Worm (Caenorhabditis elegans) whole organism, young adult: ENCODE results near the gene enu-3.2.

ENCODE experiments used
- C17E4.6 ChIP-seq: fragments of 200-800 bp; sonication (Bioruptor generic); IDR thresholded peaks from 2 replicates; pipeline ENCODE4 v1.3.6; 2022; ENCODE audit warnings: missing genetic modification reagents, missing genetic modification characterization, missing compliant biosample characterization
- D2030.7 ChIP-seq: fragments of 200-800 bp; sonication (Bioruptor generic); IDR thresholded peaks from 2 replicates; pipeline ENCODE4 v1.3.6; 2022; ENCODE audit warnings: missing genetic modification reagents, missing genetic modification characterization, missing compliant biosample characterization
- F33H1.4 ChIP-seq: fragments of 200-800 bp; sonication (Bioruptor generic); IDR thresholded peaks from 2 replicates; pipeline ENCODE4 v1.3.6; 2022; ENCODE audit warnings: missing genetic modification reagents, missing genetic modification characterization, missing compliant biosample characterization
- F57A8.1 ChIP-seq: fragments of 200-800 bp; sonication (Bioruptor generic); optimal IDR thresholded peaks from 2 replicates; lab custom pipeline; 2018; ENCODE audit warnings: mild to moderate bottlenecking, missing genetic modification characterization, moderate library complexity, missing compliant biosample characterization
- Y56A3A.18 ChIP-seq: fragments of 200-800 bp; sonication (Bioruptor generic); IDR thresholded peaks from 2 replicates; pipeline ENCODE4 v1.3.6; 2022; ENCODE audit warnings: missing genetic modification reagents, missing genetic modification characterization, missing compliant biosample characterization
- aptf-2 ChIP-seq: fragments of 200-800 bp; sonication (Bioruptor generic); conservative IDR thresholded peaks from 2 replicates; pipeline ENCODE4 v1.3.6; 2022; ENCODE audit warnings: missing genetic modification reagents, missing genetic modification characterization, missing compliant biosample characterization
- attf-5 ChIP-seq: fragments of 200-800 bp; sonication (Bioruptor generic); optimal IDR thresholded peaks from 2 replicates; lab custom pipeline; 2018; ENCODE audit warnings: mild to moderate bottlenecking, missing genetic modification characterization, missing compliant biosample characterization
- bed-2 ChIP-seq: fragments of 200-800 bp; sonication (Bioruptor generic); IDR thresholded peaks from 2 replicates; pipeline ENCODE4 v1.3.6; 2022; ENCODE audit warnings: missing genetic modification reagents, missing genetic modification characterization, missing compliant biosample characterization
- ceh-79 ChIP-seq: sonication (generic microtip); optimal IDR thresholded peaks from 2 replicates; lab custom pipeline; 2017; ENCODE audit warnings: mild to moderate bottlenecking, missing genetic modification characterization, missing compliant biosample characterization
- dpl-1 ChIP-seq: fragments of 150-350 bp; optimal IDR thresholded peaks from 2 replicates; lab custom pipeline; 2014; ENCODE audit warnings: missing biosample characterization, missing genetic modification reagents, missing genetic modification characterization
- efl-1 ChIP-seq: fragments of 150-350 bp; optimal IDR thresholded peaks from 2 replicates; lab custom pipeline; 2014; ENCODE audit warnings: missing biosample characterization, missing genetic modification reagents, missing genetic modification characterization
- ekl-4 ChIP-seq: fragments of 200-800 bp; sonication (Bioruptor generic); IDR thresholded peaks from 2 replicates; pipeline ENCODE4 v1.3.6; 2022; ENCODE audit warnings: missing genetic modification reagents, missing genetic modification characterization, missing compliant biosample characterization
- gei-17 ChIP-seq: fragments of 200-800 bp; sonication (Bioruptor generic); optimal IDR thresholded peaks from 2 replicates; lab custom pipeline; 2018; ENCODE audit warnings: mild to moderate bottlenecking, missing genetic modification characterization, missing compliant biosample characterization
- him-1 ChIP-seq: sonication (generic microtip); optimal IDR thresholded peaks from 2 replicates; lab custom pipeline; 2016; ENCODE audit warnings: missing genotype, missing genetic modification reagents, missing genetic modification characterization, missing compliant biosample characterization
- hlh-12 ChIP-seq: sonication (generic microtip); optimal IDR thresholded peaks from 2 replicates; lab custom pipeline; 2016; ENCODE audit warnings: missing genetic modification characterization, missing compliant biosample characterization
- hmg-1.2 ChIP-seq: fragments of 200-800 bp; sonication (Bioruptor generic); IDR thresholded peaks from 2 replicates; pipeline ENCODE4 v1.3.6; 2022; ENCODE audit warnings: missing genetic modification reagents, missing genetic modification characterization, missing compliant biosample characterization
- lag-1 ChIP-seq: fragments of 200-800 bp; sonication (Bioruptor generic); IDR thresholded peaks from 2 replicates; pipeline ENCODE4 v1.3.6; 2022; ENCODE audit warnings: missing genetic modification reagents, missing genetic modification characterization, missing compliant biosample characterization
- let-526 ChIP-seq: fragments of 200-800 bp; sonication (Bioruptor generic); IDR thresholded peaks from 2 replicates; pipeline ENCODE4 v1.3.6; 2022; ENCODE audit warnings: missing genetic modification reagents, missing genetic modification characterization, missing compliant biosample characterization
- lin-26 ChIP-seq: fragments of 200-800 bp; sonication (Bioruptor generic); IDR thresholded peaks from 2 replicates; pipeline ENCODE4 v1.3.6; 2022; ENCODE audit warnings: missing genetic modification reagents, missing genetic modification characterization, missing compliant biosample characterization
- lin-35 ChIP-seq, 3 experiments: fragments of 150-350 bp in 2 of 3; sonication (generic microtip) in 1 of 3; optimal IDR thresholded peaks; 2 replicates each; lab custom pipeline; 2014 to 2018; ENCODE audit warnings: missing biosample characterization in 3 of 3, missing genetic modification characterization in 3 of 3, missing genetic modification reagents in 3 of 3
- lin-54 ChIP-seq: fragments of 200-800 bp; sonication (Bioruptor generic); optimal IDR thresholded peaks from 2 replicates; lab custom pipeline; 2018; ENCODE audit warnings: mild to moderate bottlenecking, missing genetic modification characterization, missing compliant biosample characterization
- lsl-1 ChIP-seq: fragments of 200-800 bp; sonication (Bioruptor generic); optimal IDR thresholded peaks from 2 replicates; lab custom pipeline; 2018; ENCODE audit warnings: mild to moderate bottlenecking, missing genetic modification characterization, moderate library complexity, missing compliant biosample characterization
- madf-6 ChIP-seq: fragments of 200-800 bp; sonication (Bioruptor generic); IDR thresholded peaks from 2 replicates; pipeline ENCODE4 v1.3.6; 2022; ENCODE audit warnings: missing genetic modification reagents, missing genetic modification characterization, missing compliant biosample characterization
- madf-8 ChIP-seq: fragments of 200-800 bp; sonication (Bioruptor generic); conservative IDR thresholded peaks from 2 replicates; pipeline ENCODE4 v1.3.6; 2022; ENCODE audit warnings: missing genetic modification reagents, missing genetic modification characterization, missing compliant biosample characterization
- nfya-1 ChIP-seq: sonication (generic microtip); optimal IDR thresholded peaks from 2 replicates; lab custom pipeline; 2017; ENCODE audit warnings: antibody characterized with exemption, missing compliant biosample characterization, missing genetic modification characterization, borderline replicate concordance; ENCODE audit not compliant: insufficient read depth
- nfya-2 ChIP-seq: fragments of 200-800 bp; sonication (Bioruptor generic); IDR thresholded peaks from 2 replicates; pipeline ENCODE4 v1.3.6; 2022; ENCODE audit warnings: missing genetic modification reagents, missing genetic modification characterization, missing compliant biosample characterization
- pbrm-1 ChIP-seq: fragments of 200-800 bp; sonication (Bioruptor generic); IDR thresholded peaks from 2 replicates; pipeline ENCODE4 v1.3.6; 2022; ENCODE audit warnings: missing genetic modification reagents, missing genetic modification characterization, missing compliant biosample characterization
- rcor-1 ChIP-seq: fragments of 200-800 bp; sonication (Bioruptor generic); IDR thresholded peaks from 2 replicates; pipeline ENCODE4 v1.3.6; 2022; ENCODE audit warnings: missing genetic modification reagents, missing genetic modification characterization, missing compliant biosample characterization
- snpc-1.3 ChIP-seq: sonication (generic microtip); optimal IDR thresholded peaks from 2 replicates; lab custom pipeline; 2017; ENCODE audit warnings: missing genetic modification characterization, mild to moderate bottlenecking, missing compliant biosample characterization, antibody characterized with exemption, moderate library complexity, missing genotype, missing genetic modification reagents; ENCODE audit not compliant: insufficient read depth
- sptf-2 ChIP-seq: fragments of 200-800 bp; sonication (Bioruptor generic); optimal IDR thresholded peaks from 2 replicates; lab custom pipeline; 2018; ENCODE audit warnings: mild to moderate bottlenecking, missing genetic modification characterization, missing compliant biosample characterization
- unc-130 ChIP-seq: sonication (generic microtip); optimal IDR thresholded peaks from 2 replicates; lab custom pipeline; 2016; ENCODE audit warnings: missing genetic modification reagents, missing genetic modification characterization, missing compliant biosample characterization
- unc-62 ChIP-seq: fragments of 150-350 bp; optimal IDR thresholded peaks from 2 replicates; lab custom pipeline; 2014; ENCODE audit warnings: missing biosample characterization, missing genetic modification reagents, missing genetic modification characterization
- xnd-1 ChIP-seq: sonication (generic microtip); optimal IDR thresholded peaks from 2 replicates; lab custom pipeline; 2016; ENCODE audit warnings: missing genotype, missing genetic modification reagents, missing genetic modification characterization, missing compliant biosample characterization
- ztf-18 ChIP-seq: sonication (generic microtip); optimal IDR thresholded peaks from 2 replicates; lab custom pipeline; 2016; ENCODE audit warnings: missing genotype, mild to moderate bottlenecking, missing genetic modification characterization, missing compliant biosample characterization
- ztf-26 ChIP-seq: sonication (generic microtip); optimal IDR thresholded peaks from 2 replicates; lab custom pipeline; 2017; ENCODE audit warnings: missing genetic modification characterization, missing compliant biosample characterization
- ztf-28 ChIP-seq: fragments of 200-800 bp; sonication (Bioruptor generic); IDR thresholded peaks from 2 replicates; pipeline ENCODE4 v1.3.6; 2022; ENCODE audit warnings: missing genetic modification reagents, missing genetic modification characterization, missing compliant biosample characterization

Gene enu-3.2

DNA sequence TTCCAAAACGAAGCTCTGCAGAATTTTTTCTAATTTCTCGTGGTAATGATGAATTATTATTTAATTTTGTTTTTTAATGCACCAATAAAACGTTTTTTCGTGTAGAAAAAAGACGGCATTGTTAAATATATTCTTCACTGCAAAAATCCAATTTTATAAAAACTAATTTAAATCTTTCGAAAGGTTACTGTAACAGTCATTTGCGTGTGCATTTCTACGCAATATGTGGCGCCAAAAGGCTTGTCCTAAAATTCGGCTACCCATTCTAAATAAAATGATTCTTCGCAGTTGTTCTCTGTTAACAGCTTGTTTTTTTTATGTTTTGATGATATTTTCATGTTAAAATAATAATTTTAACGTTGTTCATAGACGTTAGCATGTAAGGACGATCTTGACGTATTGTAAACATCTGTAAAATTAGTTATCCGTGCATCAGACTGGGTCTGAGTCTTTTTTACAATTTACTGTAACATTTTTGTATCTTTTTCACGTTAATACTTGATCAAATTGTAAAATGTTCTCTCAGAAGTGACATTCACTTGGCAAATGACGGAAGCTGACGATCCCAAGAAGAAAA lies 7.6 kb upstream of the enu-3.2 start, which contains the start of gene mip-1 (continued):
- peak; percentile 77 for TF ChIP-seq F33H1.4 (GFP tag; lab: Robert Waterston, UW)
- TF ChIP-seq ztf-28 (GFP tag; lab: Robert Waterston, UW), result no peak
- TF ChIP-seq bed-2 (GFP tag; lab: Robert Waterston, UW), result no peak
- TF ChIP-seq lag-1 (GFP tag; lab: Robert Waterston, UW), result no peak
- TF ChIP-seq ztf-26 (tag; lab: Kevin White, UChicago), result no peak
- no peak for TF ChIP-seq F57A8.1 (GFP tag; lab: Kevin White, UChicago)
- TF ChIP-seq unc-130 (GFP tag; lab: Kevin White, UChicago), result no peak
- TF ChIP-seq gei-17 (GFP tag; lab: Kevin White, UChicago), result no peak
- TF ChIP-seq nfya-2 (GFP tag; lab: Robert Waterston, UW), result no peak
- TF ChIP-seq ztf-18 (tag; lab: Kevin White, UChicago), result peak; percentile 10
- TF ChIP-seq lin-26 (GFP tag; lab: Robert Waterston, UW), result no peak
- TF ChIP-seq Y56A3A.18 (GFP tag; lab: Robert Waterston, UW), result no peak
- no peak for TF ChIP-seq aptf-2 (GFP tag; lab: Robert Waterston, UW)
- TF ChIP-seq hlh-12 (tag; lab: Kevin White, UChicago), result no peak
- TF ChIP-seq unc-62, result no peak
- peak; percentile 88 for TF ChIP-seq madf-6
- no peak for TF ChIP-seq ceh-79
- TF ChIP-seq ekl-4 (GFP tag; lab: Robert Waterston, UW), result no peak
- no peak for TF ChIP-seq nfya-1 (tag; lab: Kevin White, UChicago)
- TF ChIP-seq let-526 (GFP tag; lab: Robert Waterston, UW), result no peak
- TF ChIP-seq lsl-1 (GFP tag; lab: Kevin White, UChicago), result peak; percentile 90
- TF ChIP-seq sptf-2 (GFP tag; lab: Kevin White, UChicago), result no peak
- peak; percentile 46 for TF ChIP-seq D2030.7 (GFP tag; lab: Robert Waterston, UW)

DNA sequence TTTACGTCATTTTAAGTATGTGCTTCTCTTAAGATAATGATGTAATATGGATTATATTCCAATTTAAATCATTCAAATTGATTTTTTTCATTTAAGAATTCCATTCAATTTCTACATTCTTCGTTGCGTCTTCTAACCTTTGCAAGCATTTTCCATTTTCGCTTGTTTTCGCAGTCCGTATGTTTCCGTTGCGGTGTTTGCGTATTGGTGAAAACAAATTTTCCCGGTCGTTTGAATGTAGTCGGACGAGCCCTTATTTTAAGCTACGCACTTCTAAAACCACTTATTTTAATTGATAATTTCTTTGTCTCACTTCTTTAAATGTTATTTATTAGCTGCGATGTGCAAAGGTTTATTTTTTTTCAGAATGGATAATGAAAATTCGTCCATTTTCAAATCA lies 679 bp upstream of the enu-3.2 start, which contains the start of gene mel-28:
mel-28 (plus strand) TSS at position 367 of the 400 bp plus-strand sequence.
- peak; percentile 33 for TF ChIP-seq attf-5
- no peak for TF ChIP-seq lin-35 (GFP tag; optimal IDR thresholded peaks at IDR 0.05; lab: Kevin White, UChicago)

DNA sequence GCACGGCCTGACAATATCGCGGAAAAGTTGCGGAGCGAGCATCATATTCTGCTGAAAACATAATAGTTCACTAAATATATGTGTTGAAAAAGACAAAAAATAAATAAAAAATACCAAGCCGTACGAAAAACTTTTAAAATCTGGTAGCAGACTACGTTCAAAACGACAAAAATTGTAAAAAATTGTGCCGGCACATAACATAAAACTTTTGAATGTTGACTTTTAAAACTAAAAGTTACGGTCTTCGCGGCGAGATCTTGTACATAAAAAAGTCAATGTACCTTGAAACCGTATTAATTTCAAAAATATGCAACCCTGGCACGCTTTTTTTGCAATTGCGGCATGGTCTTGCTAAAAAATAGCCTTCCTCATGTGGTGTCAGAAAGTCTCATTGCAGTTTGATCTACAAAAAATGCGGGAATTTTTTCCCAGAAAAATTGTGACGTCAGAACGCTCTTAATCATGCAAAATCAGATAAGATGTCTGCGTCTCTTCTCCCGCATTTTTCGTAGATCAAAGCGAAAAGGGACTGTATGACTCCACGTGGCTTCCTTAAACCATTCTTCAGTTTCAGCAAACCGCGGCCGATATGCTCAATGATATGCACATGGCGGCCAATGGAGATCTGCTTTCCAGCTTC lies 3.0 kb downstream of the enu-3.2 start, which contains the start of the genes gex-5 and C38D4.10:
gex-5 (minus strand) TSS at position 51 of the 640 bp plus-strand sequence.
C38D4.10 (plus strand) TSS at position 590 of the 640 bp plus-strand sequence.
- peak; percentile 62 for TF ChIP-seq D2030.7 (GFP tag; lab: Robert Waterston, UW)
- TF ChIP-seq pbrm-1 (GFP tag; lab: Robert Waterston, UW), result 0 out of 2 replicates have a peak, but pooled peaks have one; percentile 21
- 0 out of 2 replicates have a peak, but pooled peaks have one; percentile 12 for TF ChIP-seq rcor-1 (GFP tag; lab: Robert Waterston, UW)
- peak; percentile 53; the same call in 1 of the 2 replicates for TF ChIP-seq C17E4.6
- TF ChIP-seq dpl-1 (GFP tag; lab: Kevin White, UChicago), result peak; percentile 24
- TF ChIP-seq efl-1, result peak; percentile 63
- peak; percentile 77 for TF ChIP-seq F33H1.4 (GFP tag; lab: Robert Waterston, UW)
- peak; percentile 73 for TF ChIP-seq xnd-1 (tag; lab: Kevin White, UChicago)
- TF ChIP-seq aptf-2 (GFP tag; lab: Robert Waterston, UW), result 0 out of 2 replicates have a peak, but pooled peaks have one; percentile 25
- peak; percentile 24; the same call in 1 of the 2 replicates for TF ChIP-seq hmg-1.2
- TF ChIP-seq madf-6, result peak; percentile 88
- TF ChIP-seq snpc-1.3 (tag; lab: Kevin White, UChicago), result peak; percentile 12
- TF ChIP-seq him-1, result peak; percentile 12
- peak; percentile 56 for TF ChIP-seq madf-8 (GFP tag; lab: Robert Waterston, UW)
- peak; percentile 43 for TF ChIP-seq lin-54 (GFP tag; lab: Kevin White, UChicago)
- peak; percentile 78 for TF ChIP-seq lsl-1 (GFP tag; lab: Kevin White, UChicago)
